Worm (Caenorhabditis elegans): ENCODE data around the gene F26D10.13.
A peak's percentile ranks its signal among the peaks of the same experiment; 100 is the strongest.

- peak; percentile 67 for TF ChIP-seq flt-1 (GFP tag; IDR thresholded peaks at IDR 0.05)
- no peak for TF ChIP-seq aly-1 (tag; optimal IDR thresholded peaks at IDR 0.05)
- no peak for TF ChIP-seq scrt-1 (GFP tag; IDR thresholded peaks at IDR 0.05)
- peak; percentile 73 for TF ChIP-seq tra-4 (tag; optimal IDR thresholded peaks at IDR 0.05)
- TF ChIP-seq ama-1 (optimal IDR thresholded peaks at IDR 0.05): no peak
- no peak for TF ChIP-seq ets-7 (tag; optimal IDR thresholded peaks at IDR 0.05)
- TF ChIP-seq tbx-11 (GFP tag; IDR thresholded peaks at IDR 0.05): no peak
- peak; percentile 50; the same call in 1 of the 2 replicates for TF ChIP-seq pes-1 (GFP tag; IDR thresholded peaks at IDR 0.05)
- TF ChIP-seq ceh-36 (tag; optimal IDR thresholded peaks at IDR 0.05): peak; percentile 57
- peak; percentile 96 for TF ChIP-seq F13C5.2 (tag; optimal IDR thresholded peaks at IDR 0.05)
These were observed 13.7 kb upstream of the F26D10.13 start for ce11 chrIV:17278363-17278762.

Data from whole organism, early embryonic.